Fruit fly (Drosophila melanogaster) whole organism, embryonic: ENCODE results near the gene CG33687.

Experiments
- Antp ChIP-seq: fragments of 200-800 bp; sonication (Bioruptor generic); optimal IDR thresholded peaks from 3 replicates; lab custom pipeline; 2016; ENCODE audit warnings: missing biosample characterization, missing genetic modification characterization
- CG11093 ChIP-seq: fragments of 200-800 bp; sonication (Bioruptor generic); IDR thresholded peaks from 3 replicates; pipeline ENCODE4 v1.3.6; 2022; ENCODE audit warnings: missing biosample characterization, missing genetic modification characterization
- CG11560 ChIP-seq: fragments of 200-800 bp; sonication (Bioruptor generic); IDR thresholded peaks from 3 replicates; pipeline ENCODE4 v1.3.6; 2022; ENCODE audit warnings: missing biosample characterization, missing genetic modification characterization
- CG11696 ChIP-seq: fragments of 200-800 bp; sonication (Bioruptor generic); IDR thresholded peaks from 2 replicates; pipeline ENCODE4 v1.3.6; 2022; ENCODE audit warnings: missing biosample characterization, missing genetic modification characterization
- CG12744 ChIP-seq: fragments of 200-800 bp; sonication (Bioruptor generic); optimal IDR thresholded peaks from 2 replicates; lab custom pipeline; 2016; ENCODE audit warnings: missing biosample characterization, missing genetic modification characterization
- CG13296 ChIP-seq: fragments of 200-800 bp; sonication (Bioruptor generic); optimal IDR thresholded peaks from 3 replicates; lab custom pipeline; 2018; ENCODE audit warnings: missing biosample characterization, mild to moderate bottlenecking, missing genetic modification characterization
- CG14667 ChIP-seq: fragments of 200-800 bp; sonication (Bioruptor generic); IDR thresholded peaks from 2 replicates; pipeline ENCODE4 v1.3.6; 2022; ENCODE audit warnings: missing biosample characterization, missing genetic modification characterization
- CG16779 ChIP-seq: fragments of 200-800 bp; sonication (Bioruptor generic); IDR thresholded peaks from 2 replicates; pipeline ENCODE4 v1.3.6; 2022; ENCODE audit warnings: missing biosample characterization, missing genetic modification characterization
- CG17912 ChIP-seq: fragments of 200-800 bp; sonication (Bioruptor generic); optimal IDR thresholded peaks from 2 replicates; lab custom pipeline; 2018; ENCODE audit warnings: missing biosample characterization, mild to moderate bottlenecking, missing genetic modification characterization
- CG1792 ChIP-seq: fragments of 200-800 bp; sonication (Bioruptor generic); optimal IDR thresholded peaks from 2 replicates; lab custom pipeline; 2016; ENCODE audit warnings: missing biosample characterization, missing genetic modification characterization
- CG18011 ChIP-seq: fragments of 200-800 bp; sonication (Bioruptor generic); optimal IDR thresholded peaks from 2 replicates; lab custom pipeline; 2017; ENCODE audit warnings: missing biosample characterization, missing genetic modification characterization, mild to moderate bottlenecking, moderate library complexity, missing genotype
- CG2116 ChIP-seq: fragments of 200-800 bp; sonication (Bioruptor generic); optimal IDR thresholded peaks from 3 replicates; lab custom pipeline; 2018; ENCODE audit warnings: missing biosample characterization, mild to moderate bottlenecking, missing genetic modification characterization
- CG2120 ChIP-seq: fragments of 200-800 bp; sonication (Bioruptor generic); optimal IDR thresholded peaks from 3 replicates; lab custom pipeline; 2016; ENCODE audit warnings: missing biosample characterization, missing genetic modification characterization
- CG32532 ChIP-seq: fragments of 200-800 bp; sonication (Bioruptor generic); IDR thresholded peaks from 2 replicates; pipeline ENCODE4 v1.3.6; 2022; ENCODE audit warnings: missing biosample characterization, missing genetic modification characterization
- CG33557 ChIP-seq: fragments of 200-800 bp; sonication (Bioruptor generic); optimal IDR thresholded peaks from 2 replicates; lab custom pipeline; 2019; ENCODE audit warnings: missing biosample characterization, mild to moderate bottlenecking, missing genetic modification characterization, moderate library complexity
- CG3838 ChIP-seq: fragments of 200-800 bp; sonication (Bioruptor generic); optimal IDR thresholded peaks from 3 replicates; lab custom pipeline; 2016; ENCODE audit warnings: missing biosample characterization, missing genetic modification characterization
- CG6654 ChIP-seq: fragments of 200-800 bp; sonication (Bioruptor generic); optimal IDR thresholded peaks from 2 replicates; lab custom pipeline; 2017; ENCODE audit warnings: missing biosample characterization, mild to moderate bottlenecking, missing genetic modification characterization
- CG6683 ChIP-seq: fragments of 200-800 bp; sonication (Bioruptor generic); optimal IDR thresholded peaks from 2 replicates; lab custom pipeline; 2017; ENCODE audit warnings: missing biosample characterization, mild to moderate bottlenecking, missing genetic modification characterization, missing genetic modification reagents
- CG7745 ChIP-seq: fragments of 200-800 bp; sonication (Bioruptor generic); optimal IDR thresholded peaks from 2 replicates; lab custom pipeline; 2018; ENCODE audit warnings: missing biosample characterization, mild to moderate bottlenecking, missing genetic modification characterization, moderate library complexity
- CG9876 ChIP-seq: fragments of 200-800 bp; sonication (Bioruptor generic); optimal IDR thresholded peaks from 2 replicates; lab custom pipeline; 2016; ENCODE audit warnings: missing biosample characterization, missing genetic modification characterization
- CrebB ChIP-seq: fragments of 200-800 bp; sonication (Bioruptor generic); optimal IDR thresholded peaks from 3 replicates; lab custom pipeline; 2018; ENCODE audit warnings: missing biosample characterization, mild to moderate bottlenecking, missing genetic modification characterization
- Deaf1 ChIP-seq: fragments of 200-800 bp; optimal IDR thresholded peaks from 3 replicates; lab custom pipeline; 2019; ENCODE audit warnings: missing biosample characterization, mild to moderate bottlenecking, missing genetic modification characterization, moderate library complexity
- ERR ChIP-seq: fragments of 200-800 bp; sonication (Bioruptor generic); optimal IDR thresholded peaks from 2 replicates; lab custom pipeline; 2016; ENCODE audit warnings: missing biosample characterization, missing genetic modification characterization
- Elba2 ChIP-seq: fragments of 200-800 bp; sonication (Bioruptor generic); optimal IDR thresholded peaks from 3 replicates; lab custom pipeline; 2016; ENCODE audit warnings: missing biosample characterization, missing genetic modification characterization
- Fer1 ChIP-seq: fragments of 200-800 bp; sonication (Bioruptor generic); optimal IDR thresholded peaks from 2 replicates; lab custom pipeline; 2017; ENCODE audit warnings: missing biosample characterization, mild to moderate bottlenecking, missing genetic modification characterization
- Hr3 ChIP-seq: fragments of 200-800 bp; sonication (Bioruptor generic); optimal IDR thresholded peaks from 3 replicates; lab custom pipeline; 2016; ENCODE audit warnings: missing biosample characterization, missing genetic modification characterization
- Hsf ChIP-seq: fragments of 200-800 bp; sonication (Bioruptor generic); optimal IDR thresholded peaks from 3 replicates; lab custom pipeline; 2016; ENCODE audit warnings: missing biosample characterization, missing genetic modification characterization
- Kr ChIP-seq: fragments of 200-800 bp; sonication (Bioruptor generic); optimal IDR thresholded peaks from 2 replicates; lab custom pipeline; 2017; ENCODE audit warnings: missing biosample characterization, mild to moderate bottlenecking, missing genetic modification characterization
- Lhr ChIP-seq: fragments of 200-800 bp; sonication (Bioruptor generic); optimal IDR thresholded peaks from 3 replicates; lab custom pipeline; 2017; ENCODE audit warnings: mild to moderate bottlenecking, missing biosample characterization, missing genetic modification reagents, missing genetic modification characterization
- Mrtf ChIP-seq: fragments of 200-800 bp; sonication (Bioruptor generic); IDR thresholded peaks from 3 replicates; pipeline ENCODE4 v1.3.6; 2022; ENCODE audit warnings: missing biosample characterization, missing genetic modification characterization
- az2 ChIP-seq: fragments of 200-800 bp; sonication (Bioruptor generic); optimal IDR thresholded peaks from 3 replicates; lab custom pipeline; 2016; ENCODE audit warnings: missing biosample characterization, missing genetic modification characterization
- dati ChIP-seq: fragments of 200-800 bp; sonication (Bioruptor generic); IDR thresholded peaks from 2 replicates; pipeline ENCODE4 v1.3.6; 2022; ENCODE audit warnings: missing biosample characterization, missing genetic modification characterization
- eve ChIP-seq, 2 experiments: fragments of >200 bp; optimal IDR thresholded peaks; 2 replicates each; lab custom pipeline; 2017; ENCODE audit warnings: missing biosample characterization in 2 of 2, missing genetic modification characterization in 2 of 2
- gcm2 ChIP-seq: fragments of 200-800 bp; sonication (Bioruptor generic); optimal IDR thresholded peaks from 2 replicates; lab custom pipeline; 2016; ENCODE audit warnings: missing biosample characterization, missing genetic modification characterization
- grn ChIP-seq: fragments of 200-800 bp; sonication (Bioruptor generic); optimal IDR thresholded peaks from 3 replicates; lab custom pipeline; 2017; ENCODE audit warnings: missing biosample characterization, missing genetic modification characterization
- hb ChIP-seq: fragments of 200-800 bp; sonication (Bioruptor generic); IDR thresholded peaks from 3 replicates; pipeline ENCODE4 v1.3.6; 2022; ENCODE audit warnings: missing biosample characterization, missing genetic modification characterization; ENCODE audit not compliant: partially characterized antibody
- jumu ChIP-seq: fragments of 200-800 bp; sonication (Bioruptor generic); optimal IDR thresholded peaks from 3 replicates; lab custom pipeline; 2016; ENCODE audit warnings: missing biosample characterization, missing genetic modification characterization
- otp ChIP-seq: fragments of 200-800 bp; sonication (Bioruptor generic); IDR thresholded peaks from 3 replicates; pipeline ENCODE4, ENCODE4 v1.3.6; 2022; ENCODE audit warnings: missing biosample characterization, missing genetic modification characterization
- psq ChIP-seq: fragments of 200-800 bp; sonication (Bioruptor generic); optimal IDR thresholded peaks from 2 replicates; lab custom pipeline; 2017; ENCODE audit warnings: missing biosample characterization, missing genetic modification characterization
- pzg ChIP-seq: fragments of 200-800 bp; sonication (Bioruptor generic); optimal IDR thresholded peaks from 3 replicates; lab custom pipeline; 2018; ENCODE audit warnings: missing biosample characterization, mild to moderate bottlenecking, missing genetic modification characterization, moderate library complexity
- tna ChIP-seq: fragments of 200-800 bp; sonication (Bioruptor generic); IDR thresholded peaks from 2 replicates; pipeline ENCODE4 v1.3.6; 2022; ENCODE audit warnings: missing biosample characterization, missing genetic modification characterization; ENCODE audit not compliant: partially characterized antibody
- zen ChIP-seq: fragments of 200-800 bp; sonication (Bioruptor generic); optimal IDR thresholded peaks from 3 replicates; lab custom pipeline; 2018; ENCODE audit warnings: missing biosample characterization, mild to moderate bottlenecking, missing genetic modification characterization, moderate library complexity

CG33687 gene

dm6 chr3L:16203236-16203635, 5.6 kb downstream of the CG33687 start (continued):
- peak; percentile 64 for TF ChIP-seq CG12744
- TF ChIP-seq CG16779 (GFP tag; lab: Robert Waterston, UW) = peak; percentile 87
- TF ChIP-seq tna (GFP tag; lab: Robert Waterston, UW) = no peak
- TF ChIP-seq CG11093 (GFP tag; lab: Robert Waterston, UW) = peak; percentile 83
- TF ChIP-seq az2 (GFP tag; lab: Kevin White, UChicago) = peak; percentile 66
- TF ChIP-seq CG7745 = no peak
- no peak for TF ChIP-seq CG17912 (GFP tag; lab: Kevin White, UChicago)
- peak; percentile 87 for TF ChIP-seq Antp (GFP tag; lab: Kevin White, UChicago)
- TF ChIP-seq grn (GFP tag; lab: Kevin White, UChicago) = no peak
- peak; percentile 60; the same call in 1 of the 3 replicates for TF ChIP-seq CG11560 (tag; lab: Robert Waterston, UW)
- TF ChIP-seq jumu (GFP tag; lab: Kevin White, UChicago) = peak; percentile 82
- TF ChIP-seq ERR (GFP tag; lab: Kevin White, UChicago) = peak; percentile 41
- TF ChIP-seq Fer1 (GFP tag; lab: Kevin White, UChicago) = no peak
- no peak for TF ChIP-seq Elba2 (GFP tag; lab: Kevin White, UChicago)
- TF ChIP-seq eve (GFP tag; optimal IDR thresholded peaks at IDR 0.05; lab: Kevin White, UChicago) = peak in 1 of 2 experiments; percentile 35
- TF ChIP-seq CG9876 (GFP tag; lab: Kevin White, UChicago) = peak; percentile 38
- peak; percentile 52 for TF ChIP-seq Hr3 (GFP tag; lab: Kevin White, UChicago)
- peak; percentile 75 for TF ChIP-seq CG11696
- no peak; the same call in 1 of the 3 replicates for TF ChIP-seq Mrtf (GFP tag; lab: Robert Waterston, UW)
- peak; percentile 50 for TF ChIP-seq CG6654 (GFP tag; lab: Kevin White, UChicago)
- no peak for TF ChIP-seq Lhr (GFP tag; lab: Kevin White, UChicago)
- TF ChIP-seq CG3838 (GFP tag; lab: Kevin White, UChicago) = no peak
- no peak for TF ChIP-seq CG2116 (GFP tag; lab: Kevin White, UChicago)
- TF ChIP-seq gcm2 (GFP tag; lab: Kevin White, UChicago) = peak; percentile 39
- TF ChIP-seq CG33557 = no peak
- TF ChIP-seq CG18011 (GFP tag; lab: Kevin White, UChicago) = no peak
- TF ChIP-seq Deaf1 (tag; lab: Kevin White, UChicago) = peak; percentile 59
- peak; percentile 56 for TF ChIP-seq CrebB (tag; lab: Kevin White, UChicago)
- TF ChIP-seq Kr (GFP tag; lab: Kevin White, UChicago) = no peak
- TF ChIP-seq dati = 0 out of 2 replicates have a peak, but pooled peaks have one; percentile 53
- peak; percentile 74 for TF ChIP-seq CG13296 (GFP tag; lab: Kevin White, UChicago)
- TF ChIP-seq CG2120 (GFP tag; lab: Kevin White, UChicago) = peak; percentile 93
- TF ChIP-seq psq = no peak
- TF ChIP-seq hb (GFP tag; lab: Robert Waterston, UW) = 0 out of 3 replicates have a peak, but pooled peaks have one; percentile 41
- peak; percentile 72 for TF ChIP-seq CG14667 (GFP tag; lab: Robert Waterston, UW)
- TF ChIP-seq zen (tag; lab: Kevin White, UChicago) = no peak
- peak; percentile 67 for TF ChIP-seq CG1792 (GFP tag; lab: Kevin White, UChicago)
- TF ChIP-seq CG32532 = peak; percentile 92
- TF ChIP-seq CG6683 (GFP tag; lab: Kevin White, UChicago) = peak; percentile 59
- TF ChIP-seq pzg (GFP tag; lab: Kevin White, UChicago) = peak; percentile 4
- peak; percentile 61; the same call in 1 of the 3 replicates for TF ChIP-seq otp
- TF ChIP-seq Hsf (GFP tag; lab: Kevin White, UChicago) = peak; percentile 78
